Worm (Caenorhabditis elegans) whole organism, mixed stage, embryonic: Measurements from ENCODE around the gene F11A5.16.

Experiments used
- M03D4.4 ChIP-seq: sonication (generic microtip); optimal IDR thresholded peaks from 2 replicates; lab custom pipeline; 2017; ENCODE audit warnings: mild to moderate bottlenecking, missing genetic modification characterization, missing compliant biosample characterization
- bed-3 ChIP-seq: fragments of 200-800 bp; sonication (Bioruptor generic); optimal IDR thresholded peaks from 3 replicates; lab custom pipeline; 2018; ENCODE audit warnings: mild to moderate bottlenecking, missing genetic modification characterization, moderate library complexity, missing compliant biosample characterization
- blmp-1 ChIP-seq: fragments of 150-350 bp; optimal IDR thresholded peaks from 2 replicates; lab custom pipeline; 2014; ENCODE audit warnings: missing biosample characterization, missing genetic modification characterization
- ceh-39 ChIP-seq: fragments of 150-350 bp; optimal IDR thresholded peaks from 2 replicates; lab custom pipeline; 2014; ENCODE audit warnings: missing biosample characterization, missing genetic modification characterization
- ces-1 ChIP-seq: fragments of 150-350 bp; optimal IDR thresholded peaks from 2 replicates; lab custom pipeline; 2014; ENCODE audit warnings: missing biosample characterization, missing genetic modification reagents, missing genetic modification characterization
- cnd-1 ChIP-seq: fragments of 200-800 bp; sonication (Bioruptor generic); optimal IDR thresholded peaks from 2 replicates; lab custom pipeline; 2018; ENCODE audit warnings: mild to moderate bottlenecking, missing genetic modification characterization, missing compliant biosample characterization
- drap-1 ChIP-seq: fragments of 200-800 bp; sonication (Bioruptor generic); optimal IDR thresholded peaks from 3 replicates; lab custom pipeline; 2018; ENCODE audit warnings: mild to moderate bottlenecking, missing genetic modification characterization, missing compliant biosample characterization
- elt-1 ChIP-seq: sonication (generic microtip); optimal IDR thresholded peaks from 2 replicates; lab custom pipeline; 2017; ENCODE audit warnings: missing genetic modification characterization, mild to moderate bottlenecking, missing compliant biosample characterization, antibody characterized with exemption, moderate library complexity, borderline replicate concordance; ENCODE audit not compliant: insufficient read depth
- elt-3 ChIP-seq: fragments of 150-350 bp; optimal IDR thresholded peaks from 2 replicates; lab custom pipeline; 2014; ENCODE audit warnings: missing biosample characterization, missing genetic modification characterization
- ham-2 ChIP-seq: fragments of 200-800 bp; sonication (Bioruptor generic); optimal IDR thresholded peaks from 2 replicates; lab custom pipeline; 2018; ENCODE audit warnings: mild to moderate bottlenecking, missing genetic modification characterization, missing compliant biosample characterization
- hlh-1 ChIP-seq: fragments of 150-350 bp; optimal IDR thresholded peaks from 2 replicates; lab custom pipeline; 2014; ENCODE audit warnings: missing biosample characterization, missing genetic modification reagents, missing genetic modification characterization
- lin-13 ChIP-seq: fragments of 150-350 bp; optimal IDR thresholded peaks from 2 replicates; lab custom pipeline; 2014; ENCODE audit warnings: missing biosample characterization, missing genetic modification characterization
- lsy-2 ChIP-seq: fragments of 150-350 bp; optimal IDR thresholded peaks from 2 replicates; lab custom pipeline; 2014; ENCODE audit warnings: missing biosample characterization, missing genetic modification characterization
- mab-5 ChIP-seq: fragments of 150-350 bp; optimal IDR thresholded peaks from 2 replicates; lab custom pipeline; 2014; ENCODE audit warnings: missing biosample characterization, missing genetic modification characterization
- mep-1 ChIP-seq: fragments of 150-350 bp; optimal IDR thresholded peaks from 2 replicates; lab custom pipeline; 2017; ENCODE audit warnings: missing biosample characterization, missing genetic modification reagents, missing genetic modification characterization, inconsistent platforms
- mls-2 ChIP-seq: sonication (generic microtip); optimal IDR thresholded peaks from 2 replicates; lab custom pipeline; 2016; ENCODE audit warnings: mild to moderate bottlenecking, missing genetic modification characterization, moderate library complexity, missing compliant biosample characterization
- nhr-12 ChIP-seq: fragments of 150-350 bp; optimal IDR thresholded peaks from 2 replicates; lab custom pipeline; 2014; ENCODE audit warnings: missing biosample characterization, missing genetic modification characterization
- nhr-2 ChIP-seq: fragments of 150-350 bp; optimal IDR thresholded peaks from 2 replicates; lab custom pipeline; 2014; ENCODE audit warnings: missing biosample characterization, missing genetic modification characterization
- nhr-237 ChIP-seq: fragments of 150-350 bp; optimal IDR thresholded peaks from 2 replicates; lab custom pipeline; 2014; ENCODE audit warnings: missing biosample characterization, missing genetic modification characterization
- nhr-28 ChIP-seq: fragments of 150-350 bp; optimal IDR thresholded peaks from 2 replicates; lab custom pipeline; 2014; ENCODE audit warnings: missing biosample characterization, missing genetic modification characterization
- nhr-76 ChIP-seq: sonication (generic microtip); optimal IDR thresholded peaks from 2 replicates; lab custom pipeline; 2017; ENCODE audit warnings: missing biosample characterization, missing genetic modification characterization
- pha-4 ChIP-seq: fragments of 150-350 bp; optimal IDR thresholded peaks from 2 replicates; lab custom pipeline; 2018; ENCODE audit warnings: missing biosample characterization, missing genetic modification reagents, missing genetic modification characterization
- sem-2 ChIP-seq: fragments of 200-800 bp; sonication (Bioruptor generic); optimal IDR thresholded peaks from 2 replicates; lab custom pipeline; 2018; ENCODE audit warnings: mild to moderate bottlenecking, missing genetic modification characterization, missing compliant biosample characterization
- snpc-4 ChIP-seq: fragments of 150-350 bp; optimal IDR thresholded peaks from 2 replicates; lab custom pipeline; 2014; ENCODE audit warnings: missing biosample characterization, missing genetic modification characterization
- sptf-1 ChIP-seq: sonication (generic microtip); optimal IDR thresholded peaks from 2 replicates; lab custom pipeline; 2017; ENCODE audit warnings: mild to moderate bottlenecking, missing genetic modification characterization, moderate library complexity, missing compliant biosample characterization
- tbx-8 ChIP-seq: fragments of 200-800 bp; sonication (Bioruptor generic); optimal IDR thresholded peaks from 2 replicates; lab custom pipeline; 2018; ENCODE audit warnings: mild to moderate bottlenecking, missing genetic modification characterization, moderate library complexity, missing compliant biosample characterization
- unc-39 ChIP-seq: fragments of 150-350 bp; optimal IDR thresholded peaks from 2 replicates; lab custom pipeline; 2014; ENCODE audit warnings: missing biosample characterization, missing genetic modification characterization
- unc-62 ChIP-seq: fragments of 150-350 bp; optimal IDR thresholded peaks from 2 replicates; lab custom pipeline; 2014; ENCODE audit warnings: missing biosample characterization, missing genetic modification reagents, missing genetic modification characterization
- zip-8 ChIP-seq: fragments of 150-350 bp; optimal IDR thresholded peaks from 2 replicates; lab custom pipeline; 2014; ENCODE audit warnings: missing biosample characterization, missing genetic modification characterization
- ztf-11 ChIP-seq: fragments of 150-350 bp; optimal IDR thresholded peaks from 2 replicates; lab custom pipeline; 2014; ENCODE audit warnings: missing biosample characterization, missing genetic modification characterization

F11A5.16 gene

DNA sequence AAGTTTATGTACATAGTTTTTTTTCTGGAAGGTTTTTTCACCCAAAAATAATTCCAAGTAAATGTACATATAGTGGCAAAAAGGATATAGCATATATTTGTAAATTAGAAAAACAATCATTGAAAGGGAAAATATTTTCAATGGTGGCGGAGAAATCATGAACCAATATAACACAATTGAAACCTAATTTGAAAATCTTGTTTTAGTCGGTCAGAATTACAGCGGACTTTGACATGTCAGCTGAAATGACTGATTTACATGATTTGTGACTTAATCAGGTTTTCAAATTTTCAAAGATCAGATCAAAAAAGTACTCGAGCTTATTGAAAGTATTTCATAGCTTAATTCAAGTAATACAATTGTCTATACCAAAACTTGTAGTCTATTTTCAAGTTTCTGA lies 39.0 kb upstream of the F11A5.16 start, which contains the start of gene K05D4.9:
Gene K05D4.9, minus strand, starts transcription at position 101 of the 400 bp plus-strand sequence.
- TF ChIP-seq hlh-1 (no peak), cnd-1 (tag; lab: Kevin White, UChicago) (no peak), mep-1 (tag; lab: Kevin White, UChicago) (no peak), mab-5 (tag; lab: Kevin White, UChicago) (no peak), elt-3 (no peak), lin-13 (tag; lab: Kevin White, UChicago) (no peak), drap-1 (no peak), ces-1 (GFP tag; lab: Kevin White, UChicago) (no peak), bed-3 (GFP tag; lab: Kevin White, UChicago) (no peak), snpc-4 (tag; lab: Kevin White, UChicago) (no peak), nhr-28 (tag; lab: Kevin White, UChicago) (no peak), mls-2 (tag; lab: Kevin White, UChicago) (no peak)
- TF ChIP-seq, all 35 proteins: peak for 0

DNA sequence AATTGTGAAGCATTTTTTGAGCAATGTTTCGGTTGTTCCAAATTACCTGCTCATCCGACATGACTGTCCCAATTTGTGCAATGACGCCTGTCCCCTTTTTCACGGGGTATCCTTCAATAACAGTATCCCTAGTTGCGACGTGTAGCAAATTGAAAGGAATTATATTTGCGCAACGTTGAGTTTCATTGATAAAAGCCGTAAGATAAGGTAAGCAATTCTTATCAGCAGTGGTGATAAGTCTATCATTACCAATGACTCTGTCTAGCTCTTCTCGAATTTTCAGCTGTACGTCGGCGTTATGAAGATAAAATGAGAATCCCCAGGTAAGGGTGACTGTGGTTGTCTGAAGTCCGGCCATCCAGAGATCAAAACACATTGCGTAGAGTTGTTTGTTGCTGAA lies 36.6 kb upstream of the F11A5.16 start:
- TF ChIP-seq nhr-76 (tag; lab: Kevin White, UChicago), result no peak
- no peak for TF ChIP-seq tbx-8 (GFP tag; lab: Kevin White, UChicago)
- TF ChIP-seq bed-3 (GFP tag; lab: Kevin White, UChicago), result no peak
- TF ChIP-seq snpc-4 (tag; lab: Kevin White, UChicago), result no peak
- TF ChIP-seq drap-1, result no peak
- TF ChIP-seq sptf-1, result no peak
- TF ChIP-seq sem-2 (GFP tag; lab: Kevin White, UChicago), result no peak
- no peak for TF ChIP-seq nhr-12 (tag; lab: Kevin White, UChicago)
- TF ChIP-seq nhr-28 (tag; lab: Kevin White, UChicago), result no peak
- no peak for TF ChIP-seq mab-5 (tag; lab: Kevin White, UChicago)
- TF ChIP-seq lin-13 (tag; lab: Kevin White, UChicago), result no peak
- TF ChIP-seq ceh-39, result no peak
- no peak for TF ChIP-seq unc-62
- no peak for TF ChIP-seq elt-1 (tag; lab: Kevin White, UChicago)
- TF ChIP-seq cnd-1 (tag; lab: Kevin White, UChicago), result no peak
- TF ChIP-seq blmp-1, result no peak
- no peak for TF ChIP-seq nhr-237 (tag; lab: Kevin White, UChicago)
- no peak for TF ChIP-seq M03D4.4 (tag; lab: Kevin White, UChicago)

DNA sequence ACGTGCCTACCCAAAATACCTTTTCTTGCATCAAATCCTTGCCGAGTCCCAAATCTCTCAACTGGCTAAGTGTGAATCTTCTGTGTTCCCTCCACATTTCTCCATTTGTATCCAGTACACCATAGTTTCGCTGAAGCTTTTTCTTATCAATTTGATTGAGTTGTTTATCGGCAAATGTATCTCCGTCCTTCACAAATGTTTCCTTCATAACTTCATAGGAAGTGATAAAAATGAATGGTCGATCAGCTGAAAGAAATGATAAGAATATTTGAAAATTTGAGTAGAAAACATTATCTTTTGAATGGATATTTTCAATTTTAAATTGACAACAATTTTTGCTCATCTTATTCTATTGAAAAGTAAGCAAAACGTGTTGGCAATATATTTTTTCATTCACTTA lies 35.5 kb upstream of the F11A5.16 start:
- TF ChIP-seq zip-8 (tag; lab: Kevin White, UChicago) (no peak), nhr-12 (tag; lab: Kevin White, UChicago) (no peak), mep-1 (tag; lab: Kevin White, UChicago) (no peak), elt-3 (no peak), pha-4 (tag; lab: Kevin White, UChicago) (no peak), lsy-2 (no peak), unc-39 (tag; lab: Kevin White, UChicago) (no peak)

DNA sequence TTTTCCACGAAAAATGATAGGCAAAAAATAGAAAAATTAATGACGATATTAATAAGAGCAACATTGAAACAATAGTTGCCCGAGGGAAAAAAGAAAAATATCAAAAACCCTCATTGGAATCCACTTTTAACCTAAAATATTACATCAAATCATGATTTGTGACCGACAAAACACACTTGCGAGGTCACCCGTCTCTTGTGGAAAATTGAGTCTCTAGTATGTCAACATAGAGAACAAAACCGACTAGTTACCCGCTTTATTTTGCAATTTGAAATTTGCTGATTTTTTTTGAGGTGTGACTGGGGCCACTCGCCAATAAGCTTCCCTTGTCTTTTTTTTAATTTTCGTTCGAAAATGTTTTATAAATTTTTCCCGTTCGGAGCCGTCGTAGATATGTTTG lies 35.0 kb upstream of the F11A5.16 start, which contains the start of gene cyp-33D1:
Gene cyp-33D1, minus strand, starts transcription at position 101 of the 400 bp plus-strand sequence.
- TF ChIP-seq drap-1, result no peak
- no peak for TF ChIP-seq nhr-76 (tag; lab: Kevin White, UChicago)
- no peak for TF ChIP-seq nhr-237 (tag; lab: Kevin White, UChicago)
- no peak for TF ChIP-seq nhr-12 (tag; lab: Kevin White, UChicago)

DNA sequence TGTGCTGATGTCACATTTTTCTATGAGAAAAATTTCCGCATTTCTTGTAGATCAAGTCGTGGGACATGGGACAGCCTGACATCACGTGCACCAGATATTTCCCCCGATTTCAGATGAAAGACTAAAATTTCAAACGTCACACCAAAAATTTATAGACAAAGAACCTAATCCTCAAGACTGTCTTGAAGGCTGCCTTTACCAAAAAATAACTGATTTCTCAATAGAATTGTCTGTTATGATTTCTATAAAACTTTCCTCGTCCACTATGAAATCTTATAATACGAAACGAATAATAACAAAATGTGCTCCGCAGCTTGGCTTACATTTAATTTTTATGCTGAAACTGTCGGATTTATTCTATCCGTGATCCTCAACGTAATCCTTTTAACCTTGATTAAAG lies 30.4 kb upstream of the F11A5.16 start, which contains the start of gene str-106:
Gene str-106, plus strand, starts transcription at position 301 of the 400 bp plus-strand sequence.
- TF ChIP-seq ham-2 (GFP tag; lab: Kevin White, UChicago) (no peak), hlh-1 (no peak), cnd-1 (tag; lab: Kevin White, UChicago) (no peak), tbx-8 (GFP tag; lab: Kevin White, UChicago) (no peak), mab-5 (tag; lab: Kevin White, UChicago) (no peak), drap-1 (no peak), sem-2 (GFP tag; lab: Kevin White, UChicago) (no peak), elt-1 (tag; lab: Kevin White, UChicago) (no peak), ztf-11 (tag; lab: Kevin White, UChicago) (no peak), ceh-39 (no peak), mls-2 (tag; lab: Kevin White, UChicago) (no peak), nhr-2 (no peak), bed-3 (GFP tag; lab: Kevin White, UChicago) (no peak), pha-4 (tag; lab: Kevin White, UChicago) (no peak)
